Worm (Caenorhabditis elegans) whole organism, L1 larva: ENCODE measurements around the gene K03A11.6.

Source experiments
- C16A3.4 ChIP-seq: fragments of 150-350 bp; optimal IDR thresholded peaks from 2 replicates; lab custom pipeline; 2014; ENCODE audit warnings: missing biosample characterization, missing genetic modification characterization
- Y116A8C.19 ChIP-seq: sonication (generic microtip); optimal IDR thresholded peaks from 2 replicates; lab custom pipeline; 2016; ENCODE audit warnings: missing compliant biosample characterization, missing genetic modification characterization, borderline replicate concordance
- alr-1 ChIP-seq: fragments of 200-800 bp; sonication (Bioruptor generic); optimal IDR thresholded peaks from 2 replicates; lab custom pipeline; 2018; ENCODE audit warnings: borderline replicate concordance, mild to moderate bottlenecking, missing genetic modification characterization, missing compliant biosample characterization
- aly-2 ChIP-seq: fragments of 150-350 bp; optimal IDR thresholded peaks from 2 replicates; lab custom pipeline; 2014; ENCODE audit warnings: missing biosample characterization, missing genetic modification characterization
- ces-1 ChIP-seq: fragments of 150-350 bp; optimal IDR thresholded peaks from 2 replicates; lab custom pipeline; 2014; ENCODE audit warnings: missing biosample characterization, missing genetic modification reagents, missing genetic modification characterization
- dpl-1 ChIP-seq, 3 experiments: fragments of 150-350 bp in 2 of 3; sonication (generic microtip) in 1 of 3; optimal IDR thresholded peaks; 2 replicates each; lab custom pipeline; 2014 to 2017; ENCODE audit warnings: missing biosample characterization in 3 of 3, missing genetic modification characterization in 3 of 3, missing genetic modification reagents in 3 of 3
- efl-1 ChIP-seq, 4 experiments: fragments of 150-350 bp; optimal IDR thresholded peaks in 3 of 4; peaks in 1 of 4; 1 replicate in 1 of 4; 2 replicates in 3 of 4; lab custom pipeline; 2014; ENCODE audit warnings: missing biosample characterization in 2 of 4, missing genetic modification characterization in 2 of 4, missing genetic modification reagents in 2 of 4
- elt-3 ChIP-seq, 6 experiments: fragments of 150-350 bp in 1 of 6; sonication (generic microtip); optimal IDR thresholded peaks; 2 replicates each; lab custom pipeline; 2017 to 2018; ENCODE audit warnings: missing biosample characterization in 6 of 6, missing genetic modification characterization in 6 of 6, inconsistent platforms in 1 of 6
- ets-5 ChIP-seq: fragments of 200-800 bp; sonication (Bioruptor generic); IDR thresholded peaks from 2 replicates; pipeline ENCODE4 v1.3.6; 2022; ENCODE audit warnings: missing genetic modification characterization, missing compliant biosample characterization
- fkh-4 ChIP-seq: sonication (generic microtip); optimal IDR thresholded peaks from 2 replicates; lab custom pipeline; 2016; ENCODE audit warnings: missing compliant biosample characterization, missing genetic modification characterization, borderline replicate concordance
- grh-1 ChIP-seq: fragments of 200-800 bp; sonication (Bioruptor generic); IDR thresholded peaks from 2 replicates; pipeline ENCODE4 v1.3.6; 2022; ENCODE audit warnings: missing genetic modification reagents, missing genetic modification characterization, missing compliant biosample characterization
- hpl-2 ChIP-seq: fragments of 150-350 bp; optimal IDR thresholded peaks from 2 replicates; lab custom pipeline; 2014; ENCODE audit warnings: missing biosample characterization, missing genetic modification reagents, missing genetic modification characterization
- irx-1 ChIP-seq: sonication (generic microtip); optimal IDR thresholded peaks from 2 replicates; lab custom pipeline; 2016; ENCODE audit warnings: missing genetic modification characterization, missing compliant biosample characterization
- lin-39 ChIP-seq: fragments of 150-350 bp; optimal IDR thresholded peaks from 2 replicates; lab custom pipeline; 2014; ENCODE audit warnings: missing biosample characterization, missing genetic modification reagents, missing genetic modification characterization
- lir-3 ChIP-seq: sonication (generic microtip); optimal IDR thresholded peaks from 2 replicates; lab custom pipeline; 2016; ENCODE audit warnings: mild to moderate bottlenecking, missing genetic modification characterization, moderate library complexity, missing compliant biosample characterization; ENCODE audit not compliant: poor library complexity
- lsy-2 ChIP-seq, 2 experiments: fragments of 150-350 bp; optimal IDR thresholded peaks; 2 replicates each; lab custom pipeline; 2014; ENCODE audit warnings: missing biosample characterization in 2 of 2, missing genetic modification characterization in 2 of 2
- mef-2 ChIP-seq: fragments of 150-350 bp; optimal IDR thresholded peaks from 2 replicates; lab custom pipeline; 2014; ENCODE audit warnings: missing biosample characterization, missing genetic modification characterization
- mep-1 ChIP-seq: fragments of 150-350 bp; optimal IDR thresholded peaks from 2 replicates; lab custom pipeline; 2014; ENCODE audit warnings: missing biosample characterization, missing genetic modification characterization
- nhr-20 ChIP-seq: sonication (generic microtip); optimal IDR thresholded peaks from 2 replicates; lab custom pipeline; 2016; ENCODE audit warnings: mild to moderate bottlenecking, missing genetic modification characterization, missing compliant biosample characterization
- nhr-28 ChIP-seq: fragments of 150-350 bp; optimal IDR thresholded peaks from 2 replicates; lab custom pipeline; 2014; ENCODE audit warnings: missing biosample characterization, missing genetic modification characterization
- nhr-76 ChIP-seq: sonication (generic microtip); optimal IDR thresholded peaks from 2 replicates; lab custom pipeline; 2017; ENCODE audit warnings: missing biosample characterization, missing genetic modification characterization
- nhr-77 ChIP-seq: fragments of 150-350 bp; optimal IDR thresholded peaks from 2 replicates; lab custom pipeline; 2014; ENCODE audit warnings: missing biosample characterization, missing genetic modification characterization
- nhr-84 ChIP-seq: sonication (generic microtip); optimal IDR thresholded peaks from 2 replicates; lab custom pipeline; 2017; ENCODE audit warnings: missing biosample characterization, missing genetic modification characterization
- nhr-90 ChIP-seq: sonication (generic microtip); optimal IDR thresholded peaks from 2 replicates; lab custom pipeline; 2016; ENCODE audit warnings: mild to moderate bottlenecking, missing genetic modification characterization, missing compliant biosample characterization; ENCODE audit not compliant: poor library complexity
- pax-3 ChIP-seq: fragments of 200-800 bp; sonication (Bioruptor generic); optimal IDR thresholded peaks from 2 replicates; lab custom pipeline; 2018; ENCODE audit warnings: mild to moderate bottlenecking, missing genetic modification characterization, moderate library complexity, missing compliant biosample characterization
- rnt-1 ChIP-seq: sonication (generic microtip); optimal IDR thresholded peaks from 2 replicates; lab custom pipeline; 2016; ENCODE audit warnings: mild to moderate bottlenecking, missing genetic modification characterization, moderate library complexity, missing compliant biosample characterization
- snpc-4 ChIP-seq: fragments of 150-350 bp; optimal IDR thresholded peaks from 2 replicates; lab custom pipeline; 2014; ENCODE audit warnings: missing biosample characterization, missing genetic modification characterization
- sox-4 ChIP-seq: sonication (generic microtip); optimal IDR thresholded peaks from 2 replicates; lab custom pipeline; 2016; ENCODE audit warnings: missing genetic modification characterization, missing compliant biosample characterization
- sup-37 ChIP-seq: fragments of 200-800 bp; sonication (Bioruptor generic); optimal IDR thresholded peaks from 2 replicates; lab custom pipeline; 2018; ENCODE audit warnings: mild to moderate bottlenecking, missing genetic modification characterization, missing compliant biosample characterization
- tbx-2 ChIP-seq: sonication (generic microtip); optimal IDR thresholded peaks from 2 replicates; lab custom pipeline; 2016; ENCODE audit warnings: missing genetic modification characterization, missing compliant biosample characterization
- unc-130 ChIP-seq: fragments of 150-350 bp; optimal IDR thresholded peaks from 2 replicates; lab custom pipeline; 2017; ENCODE audit warnings: missing biosample characterization, missing genetic modification characterization, inconsistent platforms
- unc-98 ChIP-seq: fragments of 200-800 bp; sonication (Bioruptor generic); IDR thresholded peaks from 2 replicates; pipeline ENCODE4 v1.3.6; 2022; ENCODE audit warnings: missing genetic modification characterization, missing compliant biosample characterization
- ztf-11 ChIP-seq, 2 experiments: sonication (generic microtip); optimal IDR thresholded peaks; 2 replicates each; lab custom pipeline; 2016 to 2017; ENCODE audit warnings: missing genetic modification characterization in 2 of 2, missing biosample characterization in 1 of 2, missing compliant biosample characterization in 1 of 2

The K03A11.6 gene

ce11 chrX:13059984-13060383 is 4.3 kb downstream of the K03A11.6 start (continued):
- TF ChIP-seq mef-2 (tag; lab: Kevin White, UChicago) (no peak), grh-1 (GFP tag; lab: Robert Waterston, UW) (no peak), unc-98 (GFP tag; lab: Robert Waterston, UW) (no peak), aly-2 (tag; lab: Kevin White, UChicago) (no peak), nhr-28 (no peak), efl-1 (optimal IDR thresholded peaks at IDR 0.05; lab: Kevin White, UChicago) (no peak), efl-1 (GFP tag; optimal IDR thresholded peaks at IDR 0.05 in 1 of 2; lab: Kevin White, UChicago) (no peak), nhr-76 (tag; lab: Kevin White, UChicago) (no peak), Y116A8C.19 (no peak)

ce11 chrX:13061366-13061765 is 5.7 kb downstream of the K03A11.6 start:
- TF ChIP-seq rnt-1 (no peak), dpl-1 (GFP tag; optimal IDR thresholded peaks at IDR 0.05; lab: Kevin White, UChicago) (no peak), nhr-20 (tag; lab: Kevin White, UChicago) (no peak), elt-3 (tag; optimal IDR thresholded peaks at IDR 0.05; lab: Kevin White, UChicago) (no peak), mep-1 (no peak), grh-1 (GFP tag; lab: Robert Waterston, UW) (no peak), snpc-4 (no peak), tbx-2 (no peak), aly-2 (tag; lab: Kevin White, UChicago) (no peak), lir-3 (no peak), irx-1 (tag; lab: Kevin White, UChicago) (no peak), C16A3.4 (tag; lab: Kevin White, UChicago) (no peak), fkh-4 (tag; lab: Kevin White, UChicago) (no peak)

- TF ChIP-seq fkh-4 (tag; lab: Kevin White, UChicago): no peak
- no peak for TF ChIP-seq alr-1 (tag; lab: Kevin White, UChicago)
Observed at ce11 chrX:13062934-13063585, 7.4 kb downstream of the K03A11.6 start, which contains the start of gene K03A11.5. Gene K03A11.5, plus strand, starts transcription at chrX:13063535.

ce11 chrX:13071120-13071519 is 15.5 kb downstream of the K03A11.6 start, which contains the start of gene cpx-2:
Gene cpx-2, minus strand, starts transcription at chrX:13071220.
- no peak for TF ChIP-seq mef-2 (tag; lab: Kevin White, UChicago)
- TF ChIP-seq nhr-84: no peak
- no peak for TF ChIP-seq unc-130 (tag; lab: Kevin White, UChicago)
- TF ChIP-seq hpl-2 (GFP tag; lab: Kevin White, UChicago): no peak
- no peak for TF ChIP-seq nhr-77
- TF ChIP-seq, all 84 proteins: peak for 0

- TF ChIP-seq ces-1 (GFP tag; lab: Kevin White, UChicago): no peak
- no peak for TF ChIP-seq nhr-90 (tag; lab: Kevin White, UChicago)
- no peak for TF ChIP-seq ztf-11 (tag; optimal IDR thresholded peaks at IDR 0.05; lab: Kevin White, UChicago)
- TF ChIP-seq lin-39: no peak
- TF ChIP-seq pax-3 (tag; lab: Kevin White, UChicago): no peak
- TF ChIP-seq sox-4 (tag; lab: Kevin White, UChicago): no peak
- TF ChIP-seq sup-37 (GFP tag; lab: Kevin White, UChicago): no peak
- no peak for TF ChIP-seq lsy-2 (tag; optimal IDR thresholded peaks at IDR 0.05; lab: Kevin White, UChicago)
- no peak for TF ChIP-seq ets-5 (GFP tag; lab: Robert Waterston, UW)
- TF ChIP-seq unc-130 (tag; lab: Kevin White, UChicago): no peak
Observed at ce11 chrX:13074373-13074772, 18.7 kb downstream of the K03A11.6 start, which contains the start of gene ceh-28. Gene ceh-28, plus strand, starts transcription at chrX:13074673.
